Worm (Caenorhabditis elegans): Measurements from ENCODE around the gene F10D7.3.

Gene F10D7.3

DNA sequence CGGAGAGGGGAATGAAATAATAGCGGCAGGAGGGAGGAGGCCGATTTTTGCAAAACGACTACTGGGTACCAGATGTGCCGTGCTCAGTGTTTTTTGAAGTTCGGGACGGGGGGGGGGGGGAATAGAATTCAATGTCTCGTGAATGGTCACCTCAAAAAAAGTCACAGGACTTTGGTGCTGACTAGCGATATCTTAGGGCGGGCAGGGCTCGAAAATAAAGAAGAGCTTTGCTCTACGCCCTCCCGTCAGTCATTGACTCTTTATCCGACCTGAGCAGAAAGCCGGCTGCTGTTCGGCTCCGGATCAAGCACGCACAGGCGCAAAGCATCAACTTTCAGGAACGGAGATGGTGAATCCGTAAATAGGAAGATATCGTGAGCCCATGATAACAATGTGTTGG lies 16.1 kb upstream of the F10D7.3 start:
- no peak for TF ChIP-seq tlp-1 (tag; optimal IDR thresholded peaks at IDR 0.05)
- no peak for TF ChIP-seq lsy-2 (tag; optimal IDR thresholded peaks at IDR 0.05)
- TF ChIP-seq zip-4 (GFP tag; optimal IDR thresholded peaks at IDR 0.05), result no peak
- TF ChIP-seq unc-62 (GFP tag; optimal IDR thresholded peaks at IDR 0.05), result no peak
- no peak for TF ChIP-seq ets-5 (GFP tag; IDR thresholded peaks at IDR 0.05)
- no peak for TF ChIP-seq mef-2 (tag; optimal IDR thresholded peaks at IDR 0.05)
- no peak for TF ChIP-seq C34B4.2 (tag; optimal IDR thresholded peaks at IDR 0.05)
- TF ChIP-seq F16B12.6 (tag; optimal IDR thresholded peaks at IDR 0.05), result no peak

DNA sequence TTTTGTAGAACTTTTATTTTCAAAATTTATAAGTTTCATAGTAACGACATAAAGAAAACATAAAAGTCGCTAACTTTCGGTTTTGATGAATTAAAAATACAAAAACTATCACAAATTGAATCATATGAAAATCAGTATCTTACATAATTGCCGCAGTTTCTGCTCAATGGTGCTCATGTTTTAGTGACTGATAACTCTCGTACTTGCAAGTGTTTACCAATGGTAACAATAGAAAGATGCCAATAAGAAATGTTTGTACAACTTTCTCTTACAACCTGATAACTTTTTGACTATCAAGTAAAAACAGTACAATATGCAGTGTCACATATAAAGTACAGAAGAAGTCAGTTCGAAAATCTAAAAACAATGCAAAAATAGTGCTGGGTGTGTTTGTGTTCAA lies 11.7 kb upstream of the F10D7.3 start:
- TF ChIP-seq ama-1 (optimal IDR thresholded peaks at IDR 0.05) (no peak), snpc-4 (tag; optimal IDR thresholded peaks at IDR 0.05) (no peak), efl-3 (GFP tag; optimal IDR thresholded peaks at IDR 0.05) (no peak), nhr-12 (tag; optimal IDR thresholded peaks at IDR 0.05) (no peak), C16A3.4 (tag; optimal IDR thresholded peaks at IDR 0.05) (no peak), sup-37 (GFP tag; optimal IDR thresholded peaks at IDR 0.05) (no peak), unc-62 (GFP tag; optimal IDR thresholded peaks at IDR 0.05) (no peak), lin-15B (tag; optimal IDR thresholded peaks at IDR 0.05) (no peak), egl-27 (tag; optimal IDR thresholded peaks at IDR 0.05) (no peak), ceh-88 (GFP tag; IDR thresholded peaks at IDR 0.05) (no peak), lin-39 (tag; optimal IDR thresholded peaks at IDR 0.05) (no peak), aha-1 (tag; optimal IDR thresholded peaks at IDR 0.05) (no peak), sox-4 (tag; optimal IDR thresholded peaks at IDR 0.05) (no peak)

DNA sequence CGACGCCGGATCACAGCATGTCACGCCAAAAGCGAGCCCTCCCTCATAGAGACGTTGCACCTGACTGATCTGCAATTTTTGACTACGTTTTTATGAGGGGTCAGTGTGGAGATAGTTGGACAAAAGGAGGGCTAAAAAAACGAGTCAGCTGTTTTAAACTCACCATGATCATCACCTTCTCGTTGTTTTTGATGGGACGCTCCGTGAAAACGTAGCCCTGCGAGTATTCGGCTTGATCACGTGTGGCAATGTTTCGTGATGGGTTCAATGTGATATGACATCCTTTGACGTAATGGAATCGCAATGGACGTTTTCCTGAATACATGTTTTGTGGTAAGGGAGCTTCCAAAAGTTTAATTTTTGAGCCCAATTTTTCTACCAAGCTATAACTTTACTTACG lies 10.7 kb upstream of the F10D7.3 start:
- TF ChIP-seq unc-130 (tag; optimal IDR thresholded peaks at IDR 0.05) (peak; percentile 48), rnt-1 (tag; optimal IDR thresholded peaks at IDR 0.05) (peak; percentile 76), fos-1 (tag; optimal IDR thresholded peaks at IDR 0.05) (no peak), grh-1 (GFP tag; IDR thresholded peaks at IDR 0.05) (no peak), mdl-1 (tag; optimal IDR thresholded peaks at IDR 0.05) (peak in 1 of 2 experiments; percentile 43), nhr-71 (tag; optimal IDR thresholded peaks at IDR 0.05) (peak; percentile 69), C16A3.4 (tag; optimal IDR thresholded peaks at IDR 0.05) (peak; percentile 24), alr-1 (tag; optimal IDR thresholded peaks at IDR 0.05; ENCODE audit: borderline replicate concordance) (no peak), Y116A8C.19 (tag; optimal IDR thresholded peaks at IDR 0.05; ENCODE audit: borderline replicate concordance) (no peak), lin-39 (tag; optimal IDR thresholded peaks at IDR 0.05) (peak; percentile 9), xbp-1 (tag; optimal IDR thresholded peaks at IDR 0.05) (no peak), skn-1 (tag; optimal IDR thresholded peaks at IDR 0.05) (no peak), lir-3 (tag; optimal IDR thresholded peaks at IDR 0.05; ENCODE audit: poor library complexity) (peak; percentile 27), ceh-82 (tag; optimal IDR thresholded peaks at IDR 0.05) (no peak), nhr-19 (GFP tag; conservative IDR thresholded peaks at IDR 0.05) (peak; percentile 43), lin-14 (GFP tag; optimal IDR thresholded peaks at IDR 0.05) (peak; percentile 56), nhr-90 (tag; optimal IDR thresholded peaks at IDR 0.05; ENCODE audit: poor library complexity) (no peak), efl-3 (GFP tag; optimal IDR thresholded peaks at IDR 0.05) (no peak), zip-4 (GFP tag; optimal IDR thresholded peaks at IDR 0.05) (no peak), lsy-2 (tag; optimal IDR thresholded peaks at IDR 0.05) (peak in 1 of 2 experiments; percentile 61), nhr-20 (tag; optimal IDR thresholded peaks at IDR 0.05) (peak; percentile 13), snu-23 (GFP tag; optimal IDR thresholded peaks at IDR 0.05) (peak; percentile 14), zag-1 (tag; optimal IDR thresholded peaks at IDR 0.05) (no peak)

DNA sequence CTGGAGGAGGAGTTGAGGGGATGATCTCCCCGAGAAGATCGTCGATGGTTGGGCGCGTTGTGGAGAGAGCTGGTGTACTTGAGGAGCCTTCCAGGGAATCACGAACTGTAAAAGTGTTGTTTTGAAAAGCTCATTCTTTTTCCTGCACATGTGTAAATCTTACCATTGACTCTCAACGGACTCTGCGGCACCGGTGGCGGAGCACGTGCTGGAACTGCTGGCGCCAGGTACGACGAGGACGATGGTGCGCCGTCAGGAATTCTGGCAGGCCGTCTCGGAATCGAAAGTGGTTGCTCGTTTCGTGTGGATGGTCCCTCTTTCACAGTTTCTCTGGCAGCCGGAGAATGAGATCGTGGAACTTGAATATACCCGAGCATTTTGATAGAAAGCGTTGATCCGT lies 9.9 kb upstream of the F10D7.3 start:
- TF ChIP-seq nhr-20 (tag; optimal IDR thresholded peaks at IDR 0.05) (no peak), lin-15B (tag; optimal IDR thresholded peaks at IDR 0.05) (no peak), lir-3 (tag; optimal IDR thresholded peaks at IDR 0.05; ENCODE audit: poor library complexity) (no peak), unc-86 (tag; optimal IDR thresholded peaks at IDR 0.05) (no peak)

Data from whole organism, L1 larva.